Worm (Caenorhabditis elegans): ENCODE data around the gene F48E8.3.

F48E8.3 gene

DNA sequence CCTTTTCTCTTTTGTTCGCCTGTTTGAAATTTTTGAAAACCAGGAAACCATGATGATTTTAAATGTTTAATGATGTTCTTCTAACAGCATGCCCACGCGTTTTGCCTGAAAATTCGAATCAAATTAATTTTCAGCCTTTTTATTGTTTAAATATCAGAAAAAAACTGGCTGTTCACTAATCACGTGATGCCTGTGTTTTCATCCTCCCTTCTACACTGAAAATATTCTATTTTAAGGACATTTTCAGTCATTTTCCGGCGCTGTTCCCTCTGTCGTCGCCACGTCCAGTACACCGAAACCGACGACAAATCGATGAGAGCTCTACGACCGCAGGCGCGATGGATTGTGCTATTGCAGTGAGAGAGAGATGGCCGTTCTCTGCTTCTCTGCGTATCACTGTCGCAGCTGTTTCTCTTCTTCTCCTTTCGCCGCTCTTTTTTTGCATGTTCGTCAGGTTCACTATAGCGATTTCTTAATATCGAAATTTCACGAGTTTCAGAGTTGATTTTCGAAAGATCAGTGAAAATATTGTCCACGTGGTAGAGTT, 11.3 kb upstream of the F48E8.3 start, which contains the start of gene F48E8.8 (continued):
- TF ChIP-seq elt-1 (tag; optimal IDR thresholded peaks at IDR 0.05) (no peak), ztf-4 (tag; optimal IDR thresholded peaks at IDR 0.05) (no peak), mab-5 (tag; optimal IDR thresholded peaks at IDR 0.05) (no peak), nhr-25 (tag; optimal IDR thresholded peaks at IDR 0.05) (no peak), ZK546.5 (tag; optimal IDR thresholded peaks at IDR 0.05) (no peak), blmp-1 (tag; optimal IDR thresholded peaks at IDR 0.05; ENCODE audit: insufficient read depth) (no peak), ztf-1 (GFP tag; conservative IDR thresholded peaks at IDR 0.05) (no peak), elt-3 (tag; optimal IDR thresholded peaks at IDR 0.05) (no peak), egl-27 (tag; optimal IDR thresholded peaks at IDR 0.05) (no peak), Y55F3AM.14 (GFP tag; optimal IDR thresholded peaks at IDR 0.05) (no peak), alr-1 (tag; optimal IDR thresholded peaks at IDR 0.05) (no peak), ztf-11 (tag; optimal IDR thresholded peaks at IDR 0.05) (no peak), lsy-2 (tag; optimal IDR thresholded peaks at IDR 0.05) (peak; percentile 21 to 80), mdl-1 (tag; optimal IDR thresholded peaks at IDR 0.05) (no peak), crh-2 (tag; optimal IDR thresholded peaks at IDR 0.05) (peak; percentile 61), unc-39 (tag; optimal IDR thresholded peaks at IDR 0.05) (no peak), sma-9 (GFP tag; optimal IDR thresholded peaks at IDR 0.05) (peak; percentile 59), sma-9 (tag; optimal IDR thresholded peaks at IDR 0.05) (no peak), zag-1 (tag; optimal IDR thresholded peaks at IDR 0.05) (no peak)

DNA sequence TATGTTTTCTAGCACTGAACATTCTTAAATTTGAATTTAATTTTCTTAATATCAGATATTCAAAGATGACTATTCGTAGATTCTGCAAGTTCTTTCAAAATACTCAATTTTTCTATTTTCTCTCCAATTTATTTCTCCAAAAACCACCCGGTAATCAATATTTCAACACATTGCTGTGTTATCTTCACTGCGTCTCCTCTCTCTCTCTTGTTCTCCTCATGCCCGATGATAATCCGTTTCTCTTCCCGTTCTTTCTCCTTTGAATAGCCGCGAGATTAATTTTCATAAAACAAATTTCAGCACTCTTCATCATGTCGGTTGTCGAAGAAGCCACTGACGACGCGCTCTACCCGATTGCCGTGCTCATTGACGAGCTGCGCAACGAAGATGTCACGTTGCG, 10.7 kb upstream of the F48E8.3 start, which contains the start of gene paa-1:
Gene paa-1 (plus strand): TSS at position 301 of the 400 bp plus-strand sequence.
- TF ChIP-seq ztf-1 (GFP tag; conservative IDR thresholded peaks at IDR 0.05) (no peak), lin-39 (tag; optimal IDR thresholded peaks at IDR 0.05) (no peak), skn-1 (tag; optimal IDR thresholded peaks at IDR 0.05) (no peak), egl-27 (tag; optimal IDR thresholded peaks at IDR 0.05) (no peak), unc-62 (GFP tag; optimal IDR thresholded peaks at IDR 0.05) (no peak), mbf-1 (tag; optimal IDR thresholded peaks at IDR 0.05) (no peak), lin-11 (tag; optimal IDR thresholded peaks at IDR 0.05) (no peak), mdl-1 (tag; optimal IDR thresholded peaks at IDR 0.05) (no peak), unc-39 (tag; optimal IDR thresholded peaks at IDR 0.05) (no peak), C34F6.9 (tag; optimal IDR thresholded peaks at IDR 0.05) (no peak), ZK546.5 (tag; optimal IDR thresholded peaks at IDR 0.05) (no peak)

DNA sequence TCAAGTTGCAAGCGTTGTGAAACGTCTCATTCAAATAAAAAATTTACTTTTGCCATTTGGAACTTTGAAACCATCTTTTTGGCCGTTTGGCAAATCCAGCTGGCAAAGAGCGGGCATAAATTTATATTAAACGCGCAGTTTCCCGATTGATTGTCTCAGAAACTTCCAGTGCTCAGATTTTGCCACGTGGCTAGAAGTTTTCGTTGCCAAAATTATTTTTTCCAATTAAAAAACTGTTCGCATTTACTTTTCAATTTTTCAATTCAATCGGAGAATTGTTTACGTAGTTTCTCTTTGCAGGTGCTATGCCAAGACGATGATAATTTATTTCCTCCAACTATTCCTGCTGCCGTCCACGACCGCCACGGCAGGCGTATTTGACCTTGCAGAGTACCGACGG, 7.9 kb upstream of the F48E8.3 start, which contains the start of gene F48E8.4:
Gene F48E8.4 (plus strand): TSS at position 301 of the 400 bp plus-strand sequence.
- no peak for TF ChIP-seq ztf-1 (GFP tag; conservative IDR thresholded peaks at IDR 0.05)
- no peak for TF ChIP-seq ceh-16 (tag; optimal IDR thresholded peaks at IDR 0.05)
- TF ChIP-seq mbf-1 (tag; optimal IDR thresholded peaks at IDR 0.05), result no peak
- no peak for TF ChIP-seq lin-13 (GFP tag; optimal IDR thresholded peaks at IDR 0.05)
- TF ChIP-seq nhr-25 (tag; optimal IDR thresholded peaks at IDR 0.05), result peak; percentile 54
- no peak for TF ChIP-seq nhr-237 (tag; optimal IDR thresholded peaks at IDR 0.05)
- no peak for TF ChIP-seq unc-55 (GFP tag; optimal IDR thresholded peaks at IDR 0.05)
- no peak for TF ChIP-seq C34F6.9 (tag; optimal IDR thresholded peaks at IDR 0.05)

DNA sequence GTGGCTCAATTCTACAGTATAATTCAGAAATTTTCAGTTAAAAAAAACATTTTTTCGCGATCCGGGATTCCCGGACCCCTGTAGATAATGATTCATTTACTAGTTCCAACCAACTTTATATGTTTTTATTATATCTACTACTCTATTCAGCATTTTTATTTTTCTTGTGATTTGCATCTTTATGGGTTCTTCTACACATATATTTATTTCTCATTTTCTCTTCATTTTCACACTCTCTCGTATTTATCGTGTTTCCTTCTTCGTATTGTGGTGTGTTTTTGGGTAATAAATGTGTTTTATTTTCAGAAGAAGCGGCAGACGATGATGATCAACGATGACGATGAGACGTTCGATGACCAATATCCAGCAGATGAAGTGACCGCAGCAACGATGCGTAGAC, 2.9 kb downstream of the F48E8.3 start, which contains the start of gene F48E8.2:
Gene F48E8.2 (plus strand): TSS at position 301 of the 400 bp plus-strand sequence.
- no peak for TF ChIP-seq nhr-11 (tag; optimal IDR thresholded peaks at IDR 0.05)
- no peak for TF ChIP-seq F13H6.1 (tag; optimal IDR thresholded peaks at IDR 0.05)
- TF ChIP-seq R02D3.7 (tag; optimal IDR thresholded peaks at IDR 0.05), result no peak
- no peak for TF ChIP-seq lsy-2 (tag; optimal IDR thresholded peaks at IDR 0.05)
- no peak for TF ChIP-seq ZK546.5 (tag; optimal IDR thresholded peaks at IDR 0.05)
- TF ChIP-seq nhr-10 (tag; optimal IDR thresholded peaks at IDR 0.05), result no peak
- TF ChIP-seq aly-2 (tag; optimal IDR thresholded peaks at IDR 0.05), result no peak
- TF ChIP-seq ceh-16 (tag; optimal IDR thresholded peaks at IDR 0.05), result no peak
- TF ChIP-seq elt-3 (tag; optimal IDR thresholded peaks at IDR 0.05), result no peak
- no peak for TF ChIP-seq ceh-82 (tag; optimal IDR thresholded peaks at IDR 0.05)
- no peak for TF ChIP-seq snpc-4 (tag; optimal IDR thresholded peaks at IDR 0.05)
- no peak for TF ChIP-seq ztf-4 (tag; optimal IDR thresholded peaks at IDR 0.05)
